Fruit fly (Drosophila melanogaster) whole organism: Measurements from ENCODE around the gene CG10958.

Experiments used
- CG8478 ChIP-seq: fragments of >200 bp; optimal IDR thresholded peaks from 2 replicates; lab custom pipeline; 2018; ENCODE audit warnings: inconsistent platforms
- Dll ChIP-seq: fragments of >200 bp; optimal IDR thresholded peaks from 2 replicates; lab custom pipeline; 2017
- EcR ChIP-seq, 2 experiments: fragments of >200 bp; optimal IDR thresholded peaks; 2 replicates each; lab custom pipeline; 2017; ENCODE audit warnings: missing biosample characterization in 2 of 2, missing genetic modification characterization in 2 of 2, missing genetic modification reagents in 2 of 2
- pan ChIP-seq: fragments of >200 bp; optimal IDR thresholded peaks from 2 replicates; lab custom pipeline; 2017
- psq ChIP-seq: fragments of >200 bp; optimal IDR thresholded peaks from 2 replicates; lab custom pipeline; 2017
- usp ChIP-seq: fragments of >200 bp; optimal IDR thresholded peaks from 2 replicates; lab custom pipeline; 2017; ENCODE audit warnings: missing biosample characterization, missing genetic modification characterization, mixed read lengths

The CG10958 gene

DNA sequence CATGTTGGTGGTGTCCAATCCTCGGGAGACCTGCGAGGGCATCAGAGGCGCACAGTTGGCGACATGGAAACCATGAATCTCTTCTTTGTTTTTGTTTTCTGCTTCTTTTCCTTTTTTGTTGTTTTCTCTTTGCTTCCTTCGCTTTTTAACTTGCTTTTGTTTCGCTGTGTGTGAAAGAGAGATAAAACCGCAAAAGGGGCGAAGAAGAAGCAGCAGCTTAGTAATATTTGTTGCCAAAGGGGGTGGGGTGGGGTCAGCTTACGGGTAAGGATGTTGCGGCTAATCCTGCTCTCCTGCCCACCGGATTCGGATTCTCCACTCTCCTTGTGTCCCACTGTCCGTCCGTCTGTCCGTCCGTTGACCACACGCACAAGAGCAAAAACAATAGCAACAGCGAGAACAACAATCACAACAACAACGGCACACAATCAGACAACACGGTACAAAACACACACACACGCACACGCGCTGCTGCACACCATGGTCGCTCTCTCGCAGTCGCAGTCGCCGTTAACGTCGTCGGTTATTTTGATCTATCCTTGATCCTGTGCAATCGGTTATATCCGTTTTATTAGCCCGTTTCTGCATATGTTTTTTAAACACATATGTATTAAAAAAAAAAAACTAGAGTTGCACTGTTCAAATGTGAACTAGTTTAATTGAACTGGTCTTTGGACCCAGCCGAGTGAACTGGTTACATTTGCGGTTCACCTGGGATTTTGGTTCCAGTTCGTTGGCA lies 44.4 kb downstream of the CG10958 start:
- TF ChIP-seq usp (GFP tag; lab: Kevin White, UChicago) (no peak), EcR (GFP tag; optimal IDR thresholded peaks at IDR 0.05; lab: Kevin White, UChicago) (no peak), CG8478 (lab: Kevin White, UChicago) (no peak), pan (no peak), psq (lab: Kevin White, UChicago) (no peak), Dll (lab: Kevin White, UChicago) (no peak)

DNA sequence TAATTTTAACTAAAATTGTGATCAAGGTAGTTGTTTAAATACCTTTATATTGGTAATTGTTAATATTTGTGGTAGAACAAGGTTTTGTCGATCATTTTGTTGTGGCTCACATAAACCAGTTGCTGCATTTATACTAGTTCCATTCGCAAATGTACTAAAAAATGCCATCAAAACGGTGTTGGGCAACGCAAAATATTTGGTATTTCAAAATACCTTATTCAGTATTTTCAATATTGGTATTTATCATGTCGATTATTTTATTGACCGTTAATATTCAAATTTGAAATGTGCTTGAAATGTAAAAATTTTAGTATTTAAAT lies 44.9 kb downstream of the CG10958 start, which contains the start of gene slpr:
Gene slpr (minus strand): TSS at position 156 of the 320 bp plus-strand sequence.
- TF ChIP-seq usp (GFP tag; lab: Kevin White, UChicago) (no peak), psq (lab: Kevin White, UChicago) (no peak), pan (no peak), CG8478 (lab: Kevin White, UChicago) (no peak), EcR (GFP tag; optimal IDR thresholded peaks at IDR 0.05; lab: Kevin White, UChicago) (no peak), Dll (lab: Kevin White, UChicago) (no peak)

DNA sequence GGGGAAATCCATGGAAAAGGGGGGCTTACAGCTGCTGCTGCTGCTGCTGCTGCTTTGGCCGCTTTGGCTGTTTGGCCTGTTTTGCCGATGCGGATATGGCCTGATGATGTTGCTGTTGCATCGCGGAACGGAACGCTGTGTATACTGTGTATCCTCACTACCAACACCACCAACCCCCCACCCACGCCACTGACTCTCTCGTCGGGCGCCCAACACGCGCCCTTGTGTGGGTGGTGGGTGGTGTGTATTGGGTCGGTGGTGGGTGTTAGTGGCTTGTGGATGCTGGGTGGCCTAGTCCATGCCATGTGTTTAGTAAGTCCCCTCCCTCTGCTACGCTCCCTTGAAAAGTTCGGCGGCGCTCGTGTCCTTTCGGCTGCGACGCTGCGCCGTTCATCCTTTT lies 45.7 kb downstream of the CG10958 start:
- TF ChIP-seq pan (no peak), Dll (lab: Kevin White, UChicago) (no peak), psq (lab: Kevin White, UChicago) (no peak)

DNA sequence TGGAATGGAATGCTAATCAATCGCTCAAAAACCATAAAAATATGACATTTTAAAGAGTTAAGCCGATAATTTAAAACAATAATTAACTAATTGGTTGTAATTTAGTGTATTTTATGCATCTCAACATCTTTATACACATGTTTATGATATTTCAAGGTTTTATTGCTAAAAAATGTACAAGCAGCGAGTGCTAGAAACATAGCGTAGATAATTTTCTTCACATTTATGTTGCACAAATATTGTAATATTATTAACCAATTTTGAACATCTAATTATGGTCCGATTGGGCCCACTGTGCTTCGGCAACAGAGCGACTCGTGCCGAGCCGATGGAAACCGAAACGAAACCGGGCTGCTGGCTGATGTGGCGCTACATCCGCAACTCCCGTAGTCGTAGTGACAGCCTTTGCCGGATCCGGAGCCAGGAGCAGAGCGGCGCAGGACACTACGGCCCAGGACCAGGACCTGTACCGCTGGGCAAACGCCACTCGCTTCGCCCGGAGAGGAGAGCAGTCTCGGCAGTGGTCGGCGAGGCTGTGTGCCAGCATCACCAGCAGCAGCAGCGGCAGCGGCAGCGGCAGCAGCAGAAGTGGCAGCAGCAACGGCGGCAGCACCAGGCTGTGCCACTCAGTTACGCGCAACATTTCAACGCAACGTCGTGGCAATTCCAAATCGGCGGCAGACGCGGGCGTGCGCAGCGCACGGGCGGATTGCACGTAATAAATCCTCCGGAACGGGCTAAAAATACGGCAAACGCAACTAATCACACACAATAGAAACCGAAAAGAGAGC lies 46.3 kb downstream of the CG10958 start, which contains the start of gene sdt:
Gene sdt (plus strand): TSS at position 385 of the 791 bp plus-strand sequence.
- TF ChIP-seq CG8478 (lab: Kevin White, UChicago) (no peak), psq (lab: Kevin White, UChicago) (no peak), EcR (GFP tag; optimal IDR thresholded peaks at IDR 0.05; lab: Kevin White, UChicago) (no peak), usp (GFP tag; lab: Kevin White, UChicago) (no peak), Dll (lab: Kevin White, UChicago) (no peak), pan (no peak)

DNA sequence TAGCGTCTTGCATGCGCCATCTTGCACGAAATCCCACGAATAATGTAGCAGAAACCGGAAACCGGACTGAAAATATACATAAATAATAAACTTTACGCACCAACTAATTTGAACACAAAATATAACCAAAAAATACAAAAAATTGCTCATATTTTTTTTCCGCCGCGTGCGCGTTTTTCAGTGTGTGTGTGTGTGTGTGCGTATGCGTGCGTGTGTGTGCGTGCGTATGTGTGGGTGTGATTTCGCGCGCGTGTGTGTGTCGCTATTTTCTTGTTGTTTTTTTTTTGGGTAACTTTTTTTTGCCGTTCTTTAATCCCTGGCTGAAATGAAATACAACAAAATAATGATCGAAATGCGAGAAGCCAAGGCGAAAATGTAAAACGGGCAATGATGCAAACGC lies 46.9 kb downstream of the CG10958 start:
- no peak for TF ChIP-seq pan

DNA sequence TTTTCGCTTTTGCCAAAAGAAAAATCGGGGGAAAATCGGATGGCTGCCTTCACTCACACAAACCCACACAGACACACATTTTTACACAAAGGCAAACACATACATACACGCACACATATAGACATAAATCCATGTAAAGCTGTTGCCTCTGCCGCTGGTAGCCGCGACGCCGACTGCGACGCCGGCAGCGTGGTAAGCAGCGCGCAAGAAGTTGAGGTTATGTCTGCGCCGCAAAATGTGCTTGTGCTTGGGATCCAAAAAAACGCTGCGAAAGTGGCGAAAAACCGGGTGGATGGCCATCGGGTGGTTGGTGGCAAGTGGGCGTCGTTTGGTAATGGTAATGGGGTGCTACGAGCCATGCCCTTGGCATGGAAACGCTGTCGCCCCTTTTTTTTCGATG lies 47.8 kb downstream of the CG10958 start:
- no peak for TF ChIP-seq pan
- no peak for TF ChIP-seq EcR (GFP tag; optimal IDR thresholded peaks at IDR 0.05; lab: Kevin White, UChicago)
- TF ChIP-seq usp (GFP tag; lab: Kevin White, UChicago) = no peak
- TF ChIP-seq CG8478 (lab: Kevin White, UChicago) = no peak
- TF ChIP-seq psq (lab: Kevin White, UChicago) = no peak
- TF ChIP-seq Dll (lab: Kevin White, UChicago) = no peak
